Worm (Caenorhabditis elegans): ENCODE data around the gene sfxn-1.1.

The sfxn-1.1 gene

DNA sequence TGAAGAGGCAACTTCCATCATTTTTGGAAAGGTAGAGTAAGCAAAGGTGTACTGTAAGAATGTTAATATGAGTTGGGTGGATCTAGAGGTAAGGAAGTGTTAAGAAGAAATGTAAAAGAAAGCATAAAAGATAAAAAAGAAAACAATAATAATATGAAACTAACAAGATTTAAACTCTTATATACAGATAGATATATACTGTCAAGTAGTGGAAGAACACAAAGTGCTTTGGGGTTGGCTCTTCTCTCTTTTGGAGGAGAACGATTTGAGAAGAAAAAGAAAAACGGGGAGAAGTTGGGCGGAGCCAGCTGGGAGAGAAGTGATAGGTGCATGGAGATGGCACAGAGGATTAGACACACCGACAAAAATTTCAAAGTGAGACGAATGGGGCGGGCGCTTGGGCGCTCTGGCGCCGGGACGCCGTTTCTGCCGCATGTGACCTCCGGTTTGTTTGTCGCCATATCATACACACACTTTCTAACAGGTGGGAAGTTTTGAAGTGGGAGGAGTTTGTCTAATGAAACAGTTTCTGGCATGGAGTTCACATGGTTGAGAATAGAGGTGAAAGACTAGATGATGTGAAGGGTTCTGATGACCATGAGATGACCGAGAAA is 31.2 kb downstream of the sfxn-1.1 start, which contains the start of gene T19H5.4 (continued):
- no peak for TF ChIP-seq ceh-9 (tag; optimal IDR thresholded peaks at IDR 0.05)

- TF ChIP-seq egl-5 (tag; optimal IDR thresholded peaks at IDR 0.05) = no peak
- peak; percentile 91 for TF ChIP-seq pha-4 (tag; optimal IDR thresholded peaks at IDR 0.05)
These were observed 33.5 kb downstream of the sfxn-1.1 start for ce11 chrII:9485081-9485730.

- TF ChIP-seq mml-1 (tag; optimal IDR thresholded peaks at IDR 0.05) = no peak
- no peak for TF ChIP-seq pha-4 (tag; optimal IDR thresholded peaks at IDR 0.05)
- TF ChIP-seq nhr-12 (tag; optimal IDR thresholded peaks at IDR 0.05) = no peak
- TF ChIP-seq elt-2 (tag; optimal IDR thresholded peaks at IDR 0.05) = peak; percentile 72
- peak; percentile 71 for TF ChIP-seq pqm-1 (tag; optimal IDR thresholded peaks at IDR 0.05)
- TF ChIP-seq unc-62 (GFP tag; optimal IDR thresholded peaks at IDR 0.05) = no peak
- no peak for TF ChIP-seq sea-2 (GFP tag; optimal IDR thresholded peaks at IDR 0.05)
- no peak for TF ChIP-seq ceh-9 (tag; optimal IDR thresholded peaks at IDR 0.05)
- no peak for TF ChIP-seq nhr-43 (tag; optimal IDR thresholded peaks at IDR 0.05; ENCODE audit: poor library complexity, severe bottlenecking)
- no peak for TF ChIP-seq snpc-4 (tag; optimal IDR thresholded peaks at IDR 0.05)
- peak; percentile 22 for TF ChIP-seq jun-1 (tag; optimal IDR thresholded peaks at IDR 0.05)
- no peak for TF ChIP-seq daf-12 (tag; optimal IDR thresholded peaks at IDR 0.05)
- TF ChIP-seq ztf-4 (tag; optimal IDR thresholded peaks at IDR 0.05) = no peak
- TF ChIP-seq lin-39 (tag; optimal IDR thresholded peaks at IDR 0.05) = no peak
- no peak for TF ChIP-seq nhr-67 (tag; optimal IDR thresholded peaks at IDR 0.05)
These were observed 35.3 kb downstream of the sfxn-1.1 start for ce11 chrII:9483342-9483741.

ce11 chrII:9482529-9482928 is 36.2 kb downstream of the sfxn-1.1 start:
- TF ChIP-seq elt-2 (tag; optimal IDR thresholded peaks at IDR 0.05) = peak; percentile 71
- peak; percentile 33 for TF ChIP-seq pqm-1 (tag; optimal IDR thresholded peaks at IDR 0.05)
- TF ChIP-seq pha-4 (tag; optimal IDR thresholded peaks at IDR 0.05) = no peak
- no peak for TF ChIP-seq nhr-43 (tag; optimal IDR thresholded peaks at IDR 0.05; ENCODE audit: poor library complexity, severe bottlenecking)

ce11 chrII:9481427-9481826 is 37.3 kb downstream of the sfxn-1.1 start:
- TF ChIP-seq elt-2 (tag; optimal IDR thresholded peaks at IDR 0.05) (no peak), pha-4 (tag; optimal IDR thresholded peaks at IDR 0.05) (peak; percentile 73)

DNA sequence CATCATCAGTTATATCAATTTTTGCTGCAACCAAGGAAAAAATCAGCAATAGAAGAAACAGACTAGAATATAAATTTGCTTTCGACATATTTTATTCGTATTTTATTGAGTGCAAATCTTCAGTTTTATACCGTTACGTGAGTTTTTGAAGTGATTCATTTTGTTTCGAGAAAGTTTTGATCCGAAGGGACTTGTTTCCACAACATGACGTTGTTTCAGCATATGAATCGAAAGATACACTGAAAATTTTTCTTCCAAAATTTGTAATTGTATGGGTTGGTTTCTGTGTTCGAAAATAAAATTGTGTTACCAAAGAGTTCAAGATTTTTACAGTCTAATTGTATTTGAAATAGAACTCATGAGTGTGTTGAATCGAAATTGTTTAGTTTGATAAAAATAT is 38.7 kb downstream of the sfxn-1.1 start, which contains the start of gene T19H5.7:
Gene T19H5.7 (minus strand): TSS at position 101 of the 400 bp plus-strand sequence.
- no peak for TF ChIP-seq nhr-28 (tag; optimal IDR thresholded peaks at IDR 0.05)

DNA sequence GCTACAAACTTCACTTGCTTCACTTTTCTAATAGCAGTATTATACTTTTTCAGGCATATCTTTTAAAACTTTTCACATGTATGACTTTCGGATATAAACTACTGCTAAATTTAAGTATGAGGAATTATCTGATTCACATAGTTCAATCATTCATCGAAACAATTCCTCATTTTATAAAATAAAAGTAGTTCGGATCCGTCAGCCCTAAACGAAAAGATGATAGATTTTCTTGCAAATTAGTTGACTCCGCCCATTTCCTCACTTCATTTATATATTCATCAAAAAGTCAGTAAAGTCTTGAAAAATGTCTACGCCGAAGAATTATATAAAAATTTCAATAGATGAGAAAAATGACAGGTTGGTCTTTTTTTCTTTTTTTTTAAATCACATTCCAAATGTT is 41.1 kb downstream of the sfxn-1.1 start, which contains the start of gene chil-27:
Gene chil-27 (plus strand): TSS at position 301 of the 400 bp plus-strand sequence.
- TF ChIP-seq lin-39 (tag; optimal IDR thresholded peaks at IDR 0.05) (no peak), egl-5 (tag; optimal IDR thresholded peaks at IDR 0.05) (no peak), elt-1 (tag; optimal IDR thresholded peaks at IDR 0.05) (no peak), nhr-43 (tag; optimal IDR thresholded peaks at IDR 0.05; ENCODE audit: poor library complexity, severe bottlenecking) (no peak), mdl-1 (tag; optimal IDR thresholded peaks at IDR 0.05) (no peak), elt-3 (tag; optimal IDR thresholded peaks at IDR 0.05) (no peak), ztf-4 (tag; optimal IDR thresholded peaks at IDR 0.05) (no peak), fos-1 (tag; optimal IDR thresholded peaks at IDR 0.05) (no peak), elt-2 (tag; optimal IDR thresholded peaks at IDR 0.05) (no peak), sea-2 (GFP tag; optimal IDR thresholded peaks at IDR 0.05) (no peak), ceh-82 (tag; optimal IDR thresholded peaks at IDR 0.05) (no peak), pha-4 (tag; optimal IDR thresholded peaks at IDR 0.05) (no peak), fkh-2 (tag; optimal IDR thresholded peaks at IDR 0.05) (no peak), ceh-9 (tag; optimal IDR thresholded peaks at IDR 0.05) (no peak), ama-1 (optimal IDR thresholded peaks at IDR 0.05) (no peak), unc-62 (GFP tag; optimal IDR thresholded peaks at IDR 0.05) (no peak), nhr-28 (tag; optimal IDR thresholded peaks at IDR 0.05) (no peak), pqm-1 (tag; optimal IDR thresholded peaks at IDR 0.05) (no peak), nhr-67 (tag; optimal IDR thresholded peaks at IDR 0.05) (no peak), nhr-77 (tag; optimal IDR thresholded peaks at IDR 0.05) (no peak)
